Worm (Caenorhabditis elegans) whole organism, midembryonic: ENCODE data around the gene prdx-2.

Source experiments
- T22C8.4 ChIP-seq: fragments of 200-800 bp; sonication (Bioruptor generic); IDR thresholded peaks from 2 replicates; pipeline ENCODE4 v1.3.6; 2022; ENCODE audit warnings: missing genetic modification characterization, missing compliant biosample characterization
- cog-1 ChIP-seq: sonication (generic microtip); optimal IDR thresholded peaks from 2 replicates; lab custom pipeline; 2016; ENCODE audit warnings: missing genetic modification characterization, missing compliant biosample characterization
- flt-1 ChIP-seq: fragments of 200-800 bp; sonication (Bioruptor generic); IDR thresholded peaks from 2 replicates; pipeline ENCODE4 v1.3.6; 2022; ENCODE audit warnings: missing genetic modification characterization, missing compliant biosample characterization
- klf-2 ChIP-seq: fragments of 200-800 bp; sonication (Bioruptor generic); conservative IDR thresholded peaks from 2 replicates; pipeline ENCODE4 v1.3.6; 2022; ENCODE audit warnings: missing genetic modification reagents, missing genetic modification characterization, missing compliant biosample characterization
- med-1 ChIP-seq: sonication (generic microtip); optimal IDR thresholded peaks from 2 replicates; lab custom pipeline; 2017; ENCODE audit warnings: missing genetic modification characterization, mild to moderate bottlenecking, missing compliant biosample characterization, antibody characterized with exemption, missing genetic modification reagents; ENCODE audit not compliant: insufficient read depth
- ref-1 ChIP-seq: fragments of 200-800 bp; sonication (Bioruptor generic); conservative IDR thresholded peaks from 2 replicates; pipeline ENCODE4 v1.3.6; 2022; ENCODE audit warnings: missing genetic modification reagents, missing genetic modification characterization, missing compliant biosample characterization
- tab-1 ChIP-seq: fragments of 200-800 bp; sonication (Bioruptor generic); IDR thresholded peaks from 2 replicates; pipeline ENCODE4 v1.3.6; 2022; ENCODE audit warnings: missing genetic modification characterization, missing compliant biosample characterization
- ztf-23 ChIP-seq: fragments of 200-800 bp; sonication (Bioruptor generic); IDR thresholded peaks from 2 replicates; pipeline ENCODE4 v1.3.6; 2022; ENCODE audit warnings: missing genetic modification reagents, missing genetic modification characterization, missing compliant biosample characterization
- ztf-29 ChIP-seq: fragments of 200-800 bp; sonication (Bioruptor generic); IDR thresholded peaks from 2 replicates; pipeline ENCODE4 v1.3.6; 2022; ENCODE audit warnings: missing genetic modification reagents, missing genetic modification characterization, missing compliant biosample characterization

Gene prdx-2

ce11 chrII:5336035-5336376, 42.0 kb upstream of the prdx-2 start:
- TF ChIP-seq ztf-29 (0 out of 2 replicates have a peak, but pooled peaks have one; percentile 42), cog-1 (tag; lab: Kevin White, UChicago) (no peak), flt-1 (GFP tag; lab: Robert Waterston, UW) (0 out of 2 replicates have a peak, but pooled peaks have one; percentile 8), ztf-23 (GFP tag; lab: Robert Waterston, UW) (peak; percentile 63; the same call in 1 of the 2 replicates)

ce11 chrII:5336660-5337494, 41.1 kb upstream of the prdx-2 start:
- TF ChIP-seq tab-1 (GFP tag; lab: Robert Waterston, UW): no peak
- TF ChIP-seq cog-1 (tag; lab: Kevin White, UChicago): peak; percentile 18
- TF ChIP-seq med-1: no peak
- no peak for TF ChIP-seq T22C8.4 (GFP tag; lab: Robert Waterston, UW)

- TF ChIP-seq klf-2: no peak
- no peak for TF ChIP-seq ref-1 (GFP tag; lab: Robert Waterston, UW)
- TF ChIP-seq flt-1 (GFP tag; lab: Robert Waterston, UW): no peak
- no peak for TF ChIP-seq tab-1 (GFP tag; lab: Robert Waterston, UW)
- TF ChIP-seq cog-1 (tag; lab: Kevin White, UChicago): no peak
- TF ChIP-seq ztf-23 (GFP tag; lab: Robert Waterston, UW): no peak
- TF ChIP-seq ztf-29: no peak
These were observed 40.5 kb upstream of the prdx-2 start for ce11 chrII:5337495-5337840.

- TF ChIP-seq klf-2 (no peak), T22C8.4 (GFP tag; lab: Robert Waterston, UW) (no peak), tab-1 (GFP tag; lab: Robert Waterston, UW) (no peak), cog-1 (tag; lab: Kevin White, UChicago) (no peak), flt-1 (GFP tag; lab: Robert Waterston, UW) (no peak), ztf-29 (no peak), ztf-23 (GFP tag; lab: Robert Waterston, UW) (no peak), med-1 (no peak), ref-1 (GFP tag; lab: Robert Waterston, UW) (no peak)
These were observed 39.7 kb upstream of the prdx-2 start for ce11 chrII:5338301-5338700.

ce11 chrII:5339547-5339946, 38.4 kb upstream of the prdx-2 start:
- TF ChIP-seq ztf-29 (no peak), ref-1 (GFP tag; lab: Robert Waterston, UW) (no peak), cog-1 (tag; lab: Kevin White, UChicago) (no peak)

ce11 chrII:5340672-5341568, 37.1 kb upstream of the prdx-2 start:
- TF ChIP-seq tab-1 (GFP tag; lab: Robert Waterston, UW) (no peak), T22C8.4 (GFP tag; lab: Robert Waterston, UW) (no peak), ref-1 (GFP tag; lab: Robert Waterston, UW) (no peak), cog-1 (tag; lab: Kevin White, UChicago) (no peak), klf-2 (no peak), ztf-23 (GFP tag; lab: Robert Waterston, UW) (no peak), med-1 (no peak), ztf-29 (no peak)

- TF ChIP-seq med-1 (no peak), tab-1 (GFP tag; lab: Robert Waterston, UW) (no peak), cog-1 (tag; lab: Kevin White, UChicago) (no peak), T22C8.4 (GFP tag; lab: Robert Waterston, UW) (no peak), ztf-23 (GFP tag; lab: Robert Waterston, UW) (no peak), klf-2 (no peak), ztf-29 (no peak), flt-1 (GFP tag; lab: Robert Waterston, UW) (no peak), ref-1 (GFP tag; lab: Robert Waterston, UW) (no peak)
These were observed 36.4 kb upstream of the prdx-2 start for ce11 chrII:5341573-5341972.

- TF ChIP-seq klf-2: no peak
- no peak for TF ChIP-seq T22C8.4 (GFP tag; lab: Robert Waterston, UW)
- no peak for TF ChIP-seq ztf-29
- no peak for TF ChIP-seq med-1
- TF ChIP-seq cog-1 (tag; lab: Kevin White, UChicago): no peak
- TF ChIP-seq ztf-23 (GFP tag; lab: Robert Waterston, UW): no peak
- no peak for TF ChIP-seq tab-1 (GFP tag; lab: Robert Waterston, UW)
- TF ChIP-seq flt-1 (GFP tag; lab: Robert Waterston, UW): no peak
- TF ChIP-seq ref-1 (GFP tag; lab: Robert Waterston, UW): no peak
These were observed 35.6 kb upstream of the prdx-2 start for ce11 chrII:5342412-5342811.

ce11 chrII:5344775-5345174, 33.2 kb upstream of the prdx-2 start, which contains the start of gene F09E5.14:
Gene F09E5.14, minus strand, starts transcription at chrII:5344875.
- TF ChIP-seq T22C8.4 (GFP tag; lab: Robert Waterston, UW): no peak
- no peak for TF ChIP-seq med-1
- TF ChIP-seq cog-1 (tag; lab: Kevin White, UChicago): no peak
- no peak for TF ChIP-seq flt-1 (GFP tag; lab: Robert Waterston, UW)
- TF ChIP-seq ztf-23 (GFP tag; lab: Robert Waterston, UW): no peak
- no peak for TF ChIP-seq ztf-29
- no peak for TF ChIP-seq klf-2
- no peak for TF ChIP-seq tab-1 (GFP tag; lab: Robert Waterston, UW)
- no peak for TF ChIP-seq ref-1 (GFP tag; lab: Robert Waterston, UW)
